Worm (Caenorhabditis elegans) whole organism, dauer: Measurements from ENCODE around the gene gcy-29.
"Not testable (repeated sequence)": the region's sequence is repeated elsewhere in the genome, so short reads cannot be mapped to it uniquely, and the experiment has no call there.

Experiments used
- unc-62 ChIP-seq: sonication (generic microtip); optimal IDR thresholded peaks from 2 replicates; lab custom pipeline; 2017; ENCODE audit warnings: missing biosample characterization, missing genetic modification reagents, missing genetic modification characterization

gcy-29 gene

ce11 chrII:14569322-14569721, 20.7 kb upstream of the gcy-29 start:
- TF ChIP-seq unc-62 (GFP tag; lab: Kevin White, UChicago), result no peak

DNA sequence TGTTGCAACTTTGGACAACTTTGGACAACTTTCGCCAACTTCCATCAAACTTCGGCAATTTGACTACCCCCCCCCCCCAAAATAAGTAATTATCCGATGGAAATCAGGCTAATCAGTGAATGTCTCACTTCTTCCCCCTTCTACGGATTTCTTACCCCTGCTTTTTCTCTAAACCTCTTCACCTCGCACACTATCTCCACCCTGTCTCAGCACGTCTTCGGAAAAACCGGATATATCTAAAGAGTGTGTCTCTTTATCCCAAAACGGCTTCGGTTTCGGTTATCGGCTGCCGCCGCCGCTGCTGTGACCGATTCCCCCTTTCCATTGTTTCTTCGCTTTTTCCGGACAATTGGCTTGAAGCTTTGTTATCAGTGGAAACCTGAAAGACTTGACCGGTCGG, 19.2 kb upstream of the gcy-29 start:
- TF ChIP-seq unc-62 (GFP tag; lab: Kevin White, UChicago), result no peak

DNA sequence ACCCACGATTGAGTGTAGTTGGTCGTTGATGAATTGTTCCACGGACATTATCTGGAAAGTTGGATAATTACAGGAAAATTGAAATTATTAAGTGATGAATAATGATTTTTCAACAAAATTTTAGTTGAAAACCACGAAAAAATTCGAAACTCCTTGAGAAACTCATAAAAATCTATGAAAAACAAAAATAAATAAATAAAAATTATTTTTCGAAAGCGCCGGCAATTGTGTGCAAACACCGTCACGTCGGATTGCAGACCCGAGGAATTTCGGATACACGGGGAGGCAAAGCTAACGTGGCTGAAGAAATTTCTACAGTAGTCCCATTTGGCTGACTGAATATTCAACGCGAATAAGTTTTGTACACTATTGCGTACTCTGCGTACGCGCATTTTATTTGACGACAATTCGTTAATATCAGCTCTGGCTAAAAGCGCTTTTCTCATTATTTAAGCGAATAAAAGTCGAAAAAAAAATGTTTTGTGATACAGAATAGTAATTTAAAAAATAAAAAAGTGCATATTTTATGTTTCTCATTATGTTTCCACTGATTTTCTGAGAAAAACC, 13.0 kb upstream of the gcy-29 start, which contains the start of gene mog-4:
TSS of gene mog-4 (minus strand) at position 51 of the 567 bp plus-strand sequence.
- not testable (repeated sequence) for TF ChIP-seq unc-62 (GFP tag; lab: Kevin White, UChicago)

ce11 chrII:14555019-14555418, 6.4 kb upstream of the gcy-29 start:
- no peak for TF ChIP-seq unc-62 (GFP tag; lab: Kevin White, UChicago)

DNA sequence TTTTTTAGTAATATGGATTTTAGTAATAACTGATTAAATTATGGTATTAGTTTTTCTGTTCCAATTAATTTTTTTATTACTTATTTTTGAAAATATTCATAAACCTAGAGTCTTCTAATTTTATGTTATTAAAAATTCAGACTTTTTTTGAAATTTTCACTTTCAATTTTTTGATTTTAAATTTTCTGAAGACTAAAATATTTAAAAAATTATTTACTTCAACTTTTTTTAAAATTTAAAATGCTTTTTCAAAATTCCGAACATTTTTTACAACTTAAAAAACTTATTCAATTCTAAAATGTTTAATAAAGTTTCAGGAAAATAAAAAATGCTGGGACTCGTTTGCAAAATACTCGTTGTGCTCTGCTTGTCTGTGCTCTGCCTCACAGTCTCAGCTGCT, 2.0 kb upstream of the gcy-29 start, which contains the start of gene nlp-41:
TSS of gene nlp-41 (plus strand) at position 301 of the 400 bp plus-strand sequence.
- no peak for TF ChIP-seq unc-62 (GFP tag; lab: Kevin White, UChicago)

ce11 chrII:14540551-14540950, 8.0 kb downstream of the gcy-29 start:
- TF ChIP-seq unc-62 (GFP tag; lab: Kevin White, UChicago), result no peak

DNA sequence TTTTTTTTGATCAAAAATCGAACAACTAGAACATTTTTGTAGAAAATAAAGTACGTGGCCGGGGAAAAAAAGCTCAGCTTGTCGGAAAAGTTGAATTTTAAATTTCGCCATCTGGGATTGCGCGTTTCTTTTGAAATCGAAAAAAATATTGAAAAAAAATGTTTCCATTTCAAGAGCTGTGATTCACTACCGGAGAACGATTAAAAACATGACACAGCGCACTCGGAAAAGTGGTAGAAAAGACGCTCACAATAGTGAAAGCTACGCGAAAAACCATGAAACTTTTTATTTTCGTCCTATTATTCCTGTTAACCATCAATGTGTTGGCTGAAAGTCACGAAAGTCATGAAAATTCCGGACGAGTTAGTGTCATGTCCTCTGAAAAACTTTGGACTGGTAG, 10.9 kb downstream of the gcy-29 start, which contains the start of the genes clec-147 and C04H5.7:
TSS of gene clec-147 (minus strand) at position 101 of the 400 bp plus-strand sequence.
TSS of gene C04H5.7 (plus strand) at position 219 of the 400 bp plus-strand sequence.
- TF ChIP-seq unc-62 (GFP tag; lab: Kevin White, UChicago), result no peak

DNA sequence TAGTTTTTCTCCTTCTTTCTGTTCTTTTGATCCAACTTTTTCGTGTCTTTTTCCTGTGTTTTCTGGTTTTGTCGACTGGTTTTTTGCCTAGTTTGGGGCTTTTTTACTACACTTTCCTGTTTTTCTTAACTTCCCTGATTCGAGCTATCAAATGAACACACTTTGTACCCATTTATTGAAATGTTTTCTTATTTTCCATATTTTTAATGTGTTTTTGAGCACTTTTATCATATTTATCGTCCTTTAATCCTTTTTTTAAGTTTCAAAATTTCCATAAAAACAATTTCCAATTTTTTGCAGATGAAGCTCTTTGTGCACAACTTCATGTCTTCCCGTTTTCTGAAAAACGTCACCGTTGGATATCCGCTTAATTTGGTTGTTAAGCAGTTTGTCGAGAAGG, 14.6 kb downstream of the gcy-29 start, which contains the start of gene C04H5.1:
TSS of gene C04H5.1 (plus strand) at position 301 of the 400 bp plus-strand sequence.
- TF ChIP-seq unc-62 (GFP tag; lab: Kevin White, UChicago), result no peak

DNA sequence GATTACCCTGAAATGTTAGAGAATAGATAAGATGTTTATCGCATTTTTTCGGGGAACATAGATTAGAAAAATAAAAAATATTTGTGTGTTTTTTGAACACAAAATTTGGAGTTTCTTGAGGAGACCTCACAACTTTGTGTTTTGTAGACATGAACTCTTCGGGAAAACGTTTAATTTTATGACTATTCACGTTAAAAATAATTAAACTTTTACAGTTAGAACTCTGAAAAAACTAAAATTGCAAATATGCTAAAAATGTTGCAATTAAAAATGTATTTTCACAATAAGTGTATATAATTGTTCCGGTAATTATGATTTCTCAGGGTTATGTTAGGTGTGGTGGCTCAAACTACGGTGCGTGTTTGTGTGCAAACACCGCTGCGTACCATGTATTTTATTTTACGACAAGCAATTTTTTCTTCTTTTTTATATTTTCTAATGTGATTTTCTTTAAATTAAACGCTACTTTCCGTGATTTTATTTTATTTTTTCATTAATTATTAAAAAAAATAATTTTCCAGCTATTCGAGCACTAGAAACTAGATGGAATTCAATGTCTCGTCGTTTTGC, 20.3 kb downstream of the gcy-29 start, which contains the start of the genes F57C2.5 and spat-1:
TSS of gene F57C2.5 (minus strand) at position 7 of the 570 bp plus-strand sequence.
TSS of gene spat-1 (plus strand) at position 520 of the 570 bp plus-strand sequence.
- no peak for TF ChIP-seq unc-62 (GFP tag; lab: Kevin White, UChicago)

DNA sequence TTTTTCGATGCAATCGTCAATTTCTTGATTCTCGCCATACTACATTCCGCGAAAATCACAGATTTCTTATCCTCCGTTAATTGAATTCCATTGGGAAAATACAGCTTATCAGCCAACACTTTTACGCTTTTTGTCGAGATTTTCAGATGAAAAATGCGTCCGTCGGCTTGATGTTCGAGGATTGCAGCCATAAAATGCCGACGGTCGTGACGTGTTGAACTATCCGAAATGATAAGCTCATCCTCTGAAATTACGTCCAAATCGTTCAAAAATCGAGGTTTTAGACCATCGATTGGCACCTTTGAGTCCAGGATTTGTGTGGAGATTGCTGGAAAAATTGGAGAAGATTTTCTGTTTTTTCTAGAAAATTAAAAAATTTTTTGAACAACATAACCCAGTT, 21.5 kb downstream of the gcy-29 start:
- no peak for TF ChIP-seq unc-62 (GFP tag; lab: Kevin White, UChicago)

DNA sequence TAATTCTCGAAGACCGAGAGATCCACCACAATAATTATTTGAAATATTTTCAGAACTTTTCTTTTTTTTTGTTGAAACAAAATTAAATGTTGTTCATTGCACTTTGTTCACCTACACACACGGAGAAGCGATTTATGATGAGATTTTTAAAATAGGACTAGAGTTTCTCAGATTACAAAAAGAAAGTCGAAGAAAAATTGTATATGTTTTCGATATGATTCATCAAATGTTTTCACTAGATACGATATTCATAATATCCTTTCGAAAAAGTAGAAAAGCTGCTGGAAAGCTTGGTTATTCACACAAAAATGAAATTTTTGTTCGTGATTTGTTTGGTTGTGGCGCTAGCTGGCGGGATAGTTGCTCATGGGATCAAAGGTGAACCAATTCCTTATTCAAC, 23.6 kb downstream of the gcy-29 start, which contains the start of gene F57C2.4:
TSS of gene F57C2.4 (plus strand) at position 301 of the 400 bp plus-strand sequence.
- TF ChIP-seq unc-62 (GFP tag; lab: Kevin White, UChicago), result no peak

ce11 chrII:14523645-14524223, 24.9 kb downstream of the gcy-29 start, which contains the start of gene pot-2:
Gene pot-2 (plus strand): TSS chrII:14524173.
- TF ChIP-seq unc-62 (GFP tag; lab: Kevin White, UChicago), result no peak

DNA sequence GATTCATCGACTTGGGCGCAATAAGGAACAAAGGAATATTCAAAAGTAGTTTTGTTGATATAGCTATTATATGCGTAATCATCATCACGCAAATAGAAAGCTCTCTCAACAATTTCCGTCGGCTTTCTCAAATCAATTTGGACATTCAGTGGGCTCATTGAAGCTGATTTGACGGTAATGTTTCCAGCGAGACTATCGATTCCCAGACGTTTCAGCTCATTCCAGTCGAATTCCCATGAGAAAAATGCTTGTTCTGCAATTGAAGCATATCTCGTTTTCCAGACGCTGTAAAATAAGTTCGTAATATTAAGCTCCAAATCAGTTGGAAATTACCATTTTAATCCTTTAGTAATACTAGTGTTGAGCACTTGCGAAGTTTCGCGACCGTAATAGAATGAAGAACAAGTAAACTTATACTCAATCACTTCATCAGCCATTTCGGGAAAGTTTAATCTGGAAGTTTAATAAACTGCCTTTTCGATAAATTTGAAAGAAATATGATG, 25.5 kb downstream of the gcy-29 start, which contains the start of gene btb-20:
TSS of gene btb-20 (minus strand) at position 453 of the 503 bp plus-strand sequence.
- no peak for TF ChIP-seq unc-62 (GFP tag; lab: Kevin White, UChicago)

DNA sequence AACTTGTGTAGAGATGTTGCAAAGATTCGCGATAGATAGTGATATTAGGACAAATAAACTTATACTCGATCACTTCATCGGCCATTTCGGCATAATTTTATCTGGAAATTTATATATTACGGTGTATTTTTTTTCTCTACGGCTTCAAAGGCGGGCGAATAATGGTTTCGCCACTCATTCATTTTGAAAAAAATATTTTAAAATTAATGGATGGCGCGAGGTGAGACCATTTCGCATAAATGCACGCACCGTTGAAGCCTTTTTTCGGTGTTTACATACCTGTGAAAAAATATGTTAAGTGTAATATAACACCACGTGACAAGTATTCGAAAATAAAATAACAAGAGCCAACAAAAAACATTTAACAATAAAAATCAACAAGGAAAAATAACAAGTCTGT, 26.6 kb downstream of the gcy-29 start, which contains the start of gene btb-19:
TSS of gene btb-19 (minus strand) at position 101 of the 400 bp plus-strand sequence.
- no peak for TF ChIP-seq unc-62 (GFP tag; lab: Kevin White, UChicago)

DNA sequence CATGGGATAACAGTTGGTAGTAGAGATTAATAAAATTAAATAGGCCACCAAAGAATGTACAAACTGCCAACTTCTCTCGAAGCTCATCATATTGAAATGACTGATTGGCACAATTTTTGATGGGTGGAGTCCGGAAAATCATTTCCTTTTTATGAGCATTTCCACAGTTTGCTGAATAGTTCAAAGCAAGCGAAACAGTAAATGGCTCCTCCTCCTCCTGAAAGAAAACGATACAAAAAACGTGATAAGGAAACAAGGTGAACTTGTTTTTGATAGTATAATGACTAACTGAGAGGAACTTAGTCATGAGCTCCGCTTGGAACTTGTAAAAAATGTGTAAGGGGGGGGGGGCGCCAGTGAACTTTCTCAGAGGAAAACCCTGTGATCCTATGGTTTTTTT, 33.6 kb downstream of the gcy-29 start, which contains the start of gene K10H10.9:
TSS of gene K10H10.9 (minus strand) at position 101 of the 400 bp plus-strand sequence.
- no peak for TF ChIP-seq unc-62 (GFP tag; lab: Kevin White, UChicago)

- no peak for TF ChIP-seq unc-62 (GFP tag; lab: Kevin White, UChicago)
These were observed 37.4 kb downstream of the gcy-29 start, which contains the start of gene K10H10.13 for ce11 chrII:14511189-14511588. Gene K10H10.13 (minus strand): TSS chrII:14511289.
